Fruit fly (Drosophila melanogaster) Kc167 (cell line): ENCODE results near the gene rg.

Experiments
- Myc ChIP-seq: fragments of >200 bp; optimal IDR thresholded peaks from 2 replicates; lab custom pipeline; 2017; ENCODE audit warnings: missing external identifiers
- h ChIP-seq: fragments of >200 bp; optimal IDR thresholded peaks from 3 replicates; lab custom pipeline; 2018; ENCODE audit warnings: missing external identifiers
- insv ChIP-seq: fragments of >200 bp; optimal IDR thresholded peaks from 3 replicates; lab custom pipeline; 2018; ENCODE audit warnings: missing external identifiers
- psq ChIP-seq: fragments of >200 bp; optimal IDR thresholded peaks from 2 replicates; lab custom pipeline; 2017; ENCODE audit warnings: missing external identifiers
- ttk ChIP-seq: sonication (Bioruptor generic); optimal IDR thresholded peaks from 2 replicates; lab custom pipeline; 2017; ENCODE audit warnings: missing external identifiers

DNA sequence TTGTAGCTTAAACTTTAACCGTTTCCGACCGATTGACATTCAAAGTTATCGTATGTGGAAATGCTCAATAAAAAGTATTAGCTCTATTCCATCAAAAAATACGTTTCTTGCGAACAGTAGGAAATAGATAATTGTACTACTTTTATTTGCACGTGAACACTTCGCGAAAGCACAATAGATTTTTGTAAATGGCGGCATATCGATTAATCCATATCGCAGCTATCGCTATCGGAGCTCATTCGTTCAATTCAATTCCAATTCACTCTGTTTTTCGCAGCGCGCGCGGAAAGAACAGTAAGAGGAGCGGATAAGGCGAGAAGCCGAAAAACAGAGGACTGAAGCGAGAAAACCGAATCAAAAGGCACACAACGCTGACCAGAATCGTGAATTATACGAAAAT is at the start of gene rg, which contains the start of gene CG15465:
- no peak for TF ChIP-seq psq (lab: Kevin White, UChicago)
- no peak for TF ChIP-seq h (lab: Kevin White, UChicago)
- TF ChIP-seq Myc (lab: Kevin White, UChicago) = no peak
- TF ChIP-seq ttk = no peak
- no peak for TF ChIP-seq insv (lab: Kevin White, UChicago)
